Worm (Caenorhabditis elegans) whole organism, mixed stage, embryonic: ENCODE measurements around the gene T22B2.5.

ENCODE experiments used
- M03D4.4 ChIP-seq: sonication (generic microtip); optimal IDR thresholded peaks from 2 replicates; lab custom pipeline; 2017; ENCODE audit warnings: mild to moderate bottlenecking, missing genetic modification characterization, missing compliant biosample characterization
- bed-3 ChIP-seq: fragments of 200-800 bp; sonication (Bioruptor generic); optimal IDR thresholded peaks from 3 replicates; lab custom pipeline; 2018; ENCODE audit warnings: mild to moderate bottlenecking, missing genetic modification characterization, moderate library complexity, missing compliant biosample characterization
- blmp-1 ChIP-seq: fragments of 150-350 bp; optimal IDR thresholded peaks from 2 replicates; lab custom pipeline; 2014; ENCODE audit warnings: missing biosample characterization, missing genetic modification characterization
- ceh-39 ChIP-seq: fragments of 150-350 bp; optimal IDR thresholded peaks from 2 replicates; lab custom pipeline; 2014; ENCODE audit warnings: missing biosample characterization, missing genetic modification characterization
- ceh-83 ChIP-seq: fragments of 200-800 bp; sonication (Bioruptor generic); optimal IDR thresholded peaks from 2 replicates; lab custom pipeline; 2018; ENCODE audit warnings: mild to moderate bottlenecking, missing genetic modification characterization, missing compliant biosample characterization
- ces-1 ChIP-seq: fragments of 150-350 bp; optimal IDR thresholded peaks from 2 replicates; lab custom pipeline; 2014; ENCODE audit warnings: missing biosample characterization, missing genetic modification reagents, missing genetic modification characterization
- cnd-1 ChIP-seq: fragments of 200-800 bp; sonication (Bioruptor generic); optimal IDR thresholded peaks from 2 replicates; lab custom pipeline; 2018; ENCODE audit warnings: mild to moderate bottlenecking, missing genetic modification characterization, missing compliant biosample characterization
- drap-1 ChIP-seq: fragments of 200-800 bp; sonication (Bioruptor generic); optimal IDR thresholded peaks from 3 replicates; lab custom pipeline; 2018; ENCODE audit warnings: mild to moderate bottlenecking, missing genetic modification characterization, missing compliant biosample characterization
- elt-1 ChIP-seq: sonication (generic microtip); optimal IDR thresholded peaks from 2 replicates; lab custom pipeline; 2017; ENCODE audit warnings: missing genetic modification characterization, mild to moderate bottlenecking, missing compliant biosample characterization, antibody characterized with exemption, moderate library complexity, borderline replicate concordance; ENCODE audit not compliant: insufficient read depth
- elt-3 ChIP-seq: fragments of 150-350 bp; optimal IDR thresholded peaks from 2 replicates; lab custom pipeline; 2014; ENCODE audit warnings: missing biosample characterization, missing genetic modification characterization
- flh-1 ChIP-seq: fragments of 200-800 bp; sonication (Bioruptor generic); optimal IDR thresholded peaks from 2 replicates; lab custom pipeline; 2018; ENCODE audit warnings: mild to moderate bottlenecking, missing genetic modification characterization, moderate library complexity, missing compliant biosample characterization
- hlh-1 ChIP-seq: fragments of 150-350 bp; optimal IDR thresholded peaks from 2 replicates; lab custom pipeline; 2014; ENCODE audit warnings: missing biosample characterization, missing genetic modification reagents, missing genetic modification characterization
- lin-13 ChIP-seq: fragments of 150-350 bp; optimal IDR thresholded peaks from 2 replicates; lab custom pipeline; 2014; ENCODE audit warnings: missing biosample characterization, missing genetic modification characterization
- lin-32 ChIP-seq: fragments of 200-800 bp; sonication (Bioruptor generic); optimal IDR thresholded peaks from 2 replicates; lab custom pipeline; 2018; ENCODE audit warnings: mild to moderate bottlenecking, missing genetic modification characterization, missing compliant biosample characterization
- mab-5 ChIP-seq: fragments of 150-350 bp; optimal IDR thresholded peaks from 2 replicates; lab custom pipeline; 2014; ENCODE audit warnings: missing biosample characterization, missing genetic modification characterization
- mls-2 ChIP-seq: sonication (generic microtip); optimal IDR thresholded peaks from 2 replicates; lab custom pipeline; 2016; ENCODE audit warnings: mild to moderate bottlenecking, missing genetic modification characterization, moderate library complexity, missing compliant biosample characterization
- nhr-2 ChIP-seq: fragments of 150-350 bp; optimal IDR thresholded peaks from 2 replicates; lab custom pipeline; 2014; ENCODE audit warnings: missing biosample characterization, missing genetic modification characterization
- nhr-28 ChIP-seq: fragments of 150-350 bp; optimal IDR thresholded peaks from 2 replicates; lab custom pipeline; 2014; ENCODE audit warnings: missing biosample characterization, missing genetic modification characterization
- nhr-76 ChIP-seq: sonication (generic microtip); optimal IDR thresholded peaks from 2 replicates; lab custom pipeline; 2017; ENCODE audit warnings: missing biosample characterization, missing genetic modification characterization
- sem-2 ChIP-seq: fragments of 200-800 bp; sonication (Bioruptor generic); optimal IDR thresholded peaks from 2 replicates; lab custom pipeline; 2018; ENCODE audit warnings: mild to moderate bottlenecking, missing genetic modification characterization, missing compliant biosample characterization
- snpc-4 ChIP-seq: fragments of 150-350 bp; optimal IDR thresholded peaks from 2 replicates; lab custom pipeline; 2014; ENCODE audit warnings: missing biosample characterization, missing genetic modification characterization
- tbx-8 ChIP-seq: fragments of 200-800 bp; sonication (Bioruptor generic); optimal IDR thresholded peaks from 2 replicates; lab custom pipeline; 2018; ENCODE audit warnings: mild to moderate bottlenecking, missing genetic modification characterization, moderate library complexity, missing compliant biosample characterization
- unc-120 ChIP-seq: sonication (generic microtip); optimal IDR thresholded peaks from 2 replicates; lab custom pipeline; 2017; ENCODE audit warnings: missing genetic modification characterization, missing compliant biosample characterization; ENCODE audit not compliant: poor library complexity, severe bottlenecking
- unc-39 ChIP-seq: fragments of 150-350 bp; optimal IDR thresholded peaks from 2 replicates; lab custom pipeline; 2014; ENCODE audit warnings: missing biosample characterization, missing genetic modification characterization
- unc-62 ChIP-seq: fragments of 150-350 bp; optimal IDR thresholded peaks from 2 replicates; lab custom pipeline; 2014; ENCODE audit warnings: missing biosample characterization, missing genetic modification reagents, missing genetic modification characterization
- zip-8 ChIP-seq: fragments of 150-350 bp; optimal IDR thresholded peaks from 2 replicates; lab custom pipeline; 2014; ENCODE audit warnings: missing biosample characterization, missing genetic modification characterization

T22B2.5 gene

ce11 chrX:3898255-3899177 lies 12.7 kb downstream of the T22B2.5 start:
- no peak for TF ChIP-seq nhr-2 (tag; lab: Kevin White, UChicago)
- peak; percentile 67 for TF ChIP-seq unc-62 (GFP tag; lab: Kevin White, UChicago)
- TF ChIP-seq hlh-1 (tag; lab: Kevin White, UChicago): peak; percentile 94
- no peak for TF ChIP-seq ces-1 (GFP tag; lab: Kevin White, UChicago)
- TF ChIP-seq unc-120 (tag; lab: Kevin White, UChicago): peak; percentile 14
- TF ChIP-seq cnd-1 (tag; lab: Kevin White, UChicago): no peak

- TF ChIP-seq mab-5 (tag; lab: Kevin White, UChicago) (no peak), nhr-76 (no peak), drap-1 (GFP tag; lab: Kevin White, UChicago) (no peak), ceh-83 (GFP tag; lab: Kevin White, UChicago) (no peak), flh-1 (no peak)
Observed at ce11 chrX:3895577-3895976, 15.6 kb downstream of the T22B2.5 start, which contains the start of gene F47F2.3. Gene F47F2.3 (minus strand): TSS chrX:3895677.

- TF ChIP-seq drap-1 (GFP tag; lab: Kevin White, UChicago) (no peak), mab-5 (tag; lab: Kevin White, UChicago) (no peak), elt-3 (tag; lab: Kevin White, UChicago) (no peak), M03D4.4 (tag; lab: Kevin White, UChicago) (no peak), blmp-1 (no peak), bed-3 (GFP tag; lab: Kevin White, UChicago) (no peak), hlh-1 (tag; lab: Kevin White, UChicago) (no peak), zip-8 (tag; lab: Kevin White, UChicago) (no peak), nhr-28 (no peak), lin-13 (tag; lab: Kevin White, UChicago) (no peak), snpc-4 (tag; lab: Kevin White, UChicago) (no peak), tbx-8 (no peak), elt-1 (tag; lab: Kevin White, UChicago) (no peak)
- TF ChIP-seq, all 35 proteins: peak for 0
Observed at ce11 chrX:3887595-3887994, 23.6 kb downstream of the T22B2.5 start.

DNA sequence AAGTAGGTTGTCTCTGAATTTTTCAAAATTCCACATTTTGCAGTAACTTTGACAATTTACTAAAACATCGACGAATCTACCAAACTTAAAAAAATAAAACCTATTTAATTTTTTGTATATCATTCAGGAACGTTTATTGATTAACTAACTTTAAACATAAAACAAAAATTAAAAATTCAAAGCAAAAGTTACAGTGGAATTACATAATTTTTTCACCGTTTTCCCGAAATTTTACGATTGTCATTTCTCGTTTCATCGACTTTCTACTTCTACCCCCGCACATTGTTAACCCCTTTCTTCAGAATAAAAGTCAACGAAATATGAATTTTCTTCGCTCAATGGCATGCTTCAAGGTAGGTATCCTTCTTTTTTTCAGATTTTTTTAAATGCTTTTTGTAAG lies 32.9 kb downstream of the T22B2.5 start, which contains the start of gene F47F2.1:
Gene F47F2.1, plus strand, starts transcription at position 301 of the 400 bp plus-strand sequence.
- no peak for TF ChIP-seq unc-120 (tag; lab: Kevin White, UChicago)

DNA sequence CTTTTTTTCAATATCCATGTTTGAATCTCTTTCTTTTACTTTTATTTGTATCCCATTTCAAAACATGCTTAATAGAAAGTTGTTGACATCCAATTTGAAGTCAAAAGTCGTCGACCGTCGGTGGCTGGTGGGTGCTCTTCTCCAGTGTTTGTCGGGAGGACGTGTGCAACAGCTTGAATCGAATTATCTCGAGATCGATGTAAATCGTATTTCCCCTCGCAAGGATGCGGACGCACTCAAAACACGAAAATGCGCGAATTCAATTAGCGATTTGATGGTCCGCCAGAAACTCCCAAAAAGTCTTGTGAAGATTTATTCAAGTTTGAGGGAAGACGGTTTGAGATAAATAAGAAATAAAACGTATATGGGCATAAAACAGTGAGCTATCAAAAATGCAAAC lies 35.5 kb downstream of the T22B2.5 start:
- no peak for TF ChIP-seq unc-39 (tag; lab: Kevin White, UChicago)
- no peak for TF ChIP-seq snpc-4 (tag; lab: Kevin White, UChicago)
- TF ChIP-seq ceh-39 (tag; lab: Kevin White, UChicago): no peak
- TF ChIP-seq ces-1 (GFP tag; lab: Kevin White, UChicago): peak; percentile 99

DNA sequence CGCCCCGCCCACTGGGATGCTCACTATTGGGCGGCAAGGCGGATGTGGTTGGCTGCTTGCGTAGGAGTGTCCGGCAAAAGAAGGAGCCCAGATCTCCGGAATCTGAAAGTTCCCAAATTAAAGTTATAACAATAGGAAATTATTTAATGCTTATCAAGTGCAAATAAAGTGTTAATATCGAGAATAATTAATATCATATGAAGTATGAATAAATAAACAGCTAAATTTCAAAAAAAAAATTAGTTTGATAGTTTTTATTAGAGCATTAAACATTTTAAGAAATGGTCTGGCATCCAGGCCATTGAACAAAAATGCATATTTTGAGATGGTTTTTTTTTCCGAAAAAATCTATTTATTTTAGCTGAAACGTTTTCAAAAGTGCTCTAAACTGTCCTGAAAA lies 37.7 kb downstream of the T22B2.5 start, which contains the start of gene lim-4:
Gene lim-4, minus strand, starts transcription at position 101 of the 400 bp plus-strand sequence.
- no peak for TF ChIP-seq lin-32
- TF ChIP-seq flh-1: no peak
- TF ChIP-seq drap-1 (GFP tag; lab: Kevin White, UChicago): no peak
- TF ChIP-seq ceh-39 (tag; lab: Kevin White, UChicago): no peak
- no peak for TF ChIP-seq ces-1 (GFP tag; lab: Kevin White, UChicago)
- no peak for TF ChIP-seq unc-39 (tag; lab: Kevin White, UChicago)
- no peak for TF ChIP-seq sem-2 (GFP tag; lab: Kevin White, UChicago)
- TF ChIP-seq elt-3 (tag; lab: Kevin White, UChicago): no peak
- no peak for TF ChIP-seq nhr-2 (tag; lab: Kevin White, UChicago)
- no peak for TF ChIP-seq cnd-1 (tag; lab: Kevin White, UChicago)
- no peak for TF ChIP-seq mls-2 (tag; lab: Kevin White, UChicago)
- TF ChIP-seq blmp-1: no peak
